Worm (Caenorhabditis elegans): ENCODE data around the gene ZC15.5.

The ZC15.5 gene

ce11 chrV:20325417-20325816 is 27.7 kb downstream of the ZC15.5 start, which contains the start of gene Y38H6A.1:
Y38H6A.1 (plus strand) TSS chrV:20325717.
- TF ChIP-seq let-526 (GFP tag; IDR thresholded peaks at IDR 0.05) (no peak), mcd-1 (GFP tag; IDR thresholded peaks at IDR 0.05) (no peak), ZK185.1 (tag; optimal IDR thresholded peaks at IDR 0.05; ENCODE audit: poor library complexity, severe bottlenecking) (no peak), Y53G8AR.9 (GFP tag; conservative IDR thresholded peaks at IDR 0.05) (no peak), C17E4.6 (GFP tag; IDR thresholded peaks at IDR 0.05) (no peak), ztf-26 (tag; optimal IDR thresholded peaks at IDR 0.05) (no peak)

DNA sequence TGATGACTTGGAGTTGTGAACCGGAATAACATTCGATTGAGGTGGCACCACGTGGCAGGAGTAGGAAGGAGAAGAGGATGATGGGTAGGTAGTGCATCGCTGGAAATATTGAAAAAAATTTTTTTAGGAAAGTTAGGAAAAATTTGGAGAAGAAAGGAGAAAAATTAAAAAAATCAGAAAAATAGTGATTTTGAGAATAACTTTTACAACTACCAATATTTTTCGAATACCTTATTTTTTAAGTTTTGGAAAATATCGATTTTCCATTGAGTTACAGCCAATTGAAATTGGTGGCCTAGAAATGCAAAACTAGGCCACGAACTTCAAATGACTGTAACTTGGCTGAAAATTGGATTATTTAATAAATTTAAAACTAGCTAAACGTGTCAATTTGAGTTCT is 37.5 kb downstream of the ZC15.5 start, which contains the start of gene Y38H6A.5:
Y38H6A.5 (minus strand) TSS at position 101 of the 400 bp plus-strand sequence.
- no peak for TF ChIP-seq snpc-3.4 (tag; optimal IDR thresholded peaks at IDR 0.05)
- TF ChIP-seq ztf-6 (GFP tag; IDR thresholded peaks at IDR 0.05) = no peak
- no peak for TF ChIP-seq mxl-1 (tag; optimal IDR thresholded peaks at IDR 0.05)
- no peak for TF ChIP-seq unc-62 (GFP tag; optimal IDR thresholded peaks at IDR 0.05)
- TF ChIP-seq dpl-1 (GFP tag; optimal IDR thresholded peaks at IDR 0.05) = no peak
- TF ChIP-seq F10E7.11 (tag; optimal IDR thresholded peaks at IDR 0.05) = no peak

- no peak for TF ChIP-seq egrh-3 (GFP tag; IDR thresholded peaks at IDR 0.05)
- no peak for TF ChIP-seq hsf-1 (GFP tag; IDR thresholded peaks at IDR 0.05)
- no peak for TF ChIP-seq lin-40 (tag; optimal IDR thresholded peaks at IDR 0.05)
- no peak for TF ChIP-seq ztf-28 (GFP tag; IDR thresholded peaks at IDR 0.05)
Measured at ce11 chrV:20338020-20338419, 40.3 kb downstream of the ZC15.5 start.

ce11 chrV:20338870-20339269 is 41.1 kb downstream of the ZC15.5 start:
- TF ChIP-seq repo-1 (tag; optimal IDR thresholded peaks at IDR 0.05) (no peak), fkh-3 (tag; optimal IDR thresholded peaks at IDR 0.05) (no peak), lsl-1 (GFP tag; optimal IDR thresholded peaks at IDR 0.05) (no peak), F23B12.7 (tag; optimal IDR thresholded peaks at IDR 0.05; ENCODE audit: insufficient read depth) (no peak), tbp1 (GFP tag; optimal IDR thresholded peaks at IDR 0.05) (no peak), zim-3 (tag; optimal IDR thresholded peaks at IDR 0.05) (no peak), ceh-27 (GFP tag; optimal IDR thresholded peaks at IDR 0.05) (no peak), lin-54 (GFP tag; optimal IDR thresholded peaks at IDR 0.05) (no peak), rec-8 (tag; optimal IDR thresholded peaks at IDR 0.05) (no peak)

DNA sequence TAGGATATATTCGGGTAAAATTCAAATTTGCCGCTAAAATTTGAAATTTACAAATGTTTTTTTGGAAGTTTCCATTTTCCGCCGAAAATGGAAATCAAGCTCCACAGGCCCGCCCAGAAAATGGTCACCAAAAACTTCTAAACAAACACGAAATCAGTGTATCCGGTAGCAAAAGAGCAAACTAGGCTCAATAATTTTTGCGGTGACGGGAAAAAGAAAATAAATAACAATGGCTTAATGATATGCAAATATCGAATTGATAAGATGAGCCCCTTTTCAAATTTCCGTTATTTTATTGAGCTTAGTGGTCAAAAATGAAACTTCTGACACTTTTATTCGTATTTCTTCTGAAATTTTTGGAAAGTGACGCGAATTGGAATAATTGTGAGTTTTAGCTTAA is 47.1 kb downstream of the ZC15.5 start, which contains the start of gene Y38H6A.3:
Y38H6A.3 (plus strand) TSS at position 301 of the 400 bp plus-strand sequence.
- TF ChIP-seq attf-3 (GFP tag; conservative IDR thresholded peaks at IDR 0.05) = no peak
- TF ChIP-seq hrde-1 (tag; optimal IDR thresholded peaks at IDR 0.05; ENCODE audit: borderline replicate concordance) = no peak
- no peak for TF ChIP-seq mes-4 (tag; optimal IDR thresholded peaks at IDR 0.05)
- TF ChIP-seq nfya-2 (GFP tag; IDR thresholded peaks at IDR 0.05) = no peak
- TF ChIP-seq repo-1 (tag; optimal IDR thresholded peaks at IDR 0.05) = no peak
- TF ChIP-seq xnd-1 (tag; optimal IDR thresholded peaks at IDR 0.05) = no peak
- TF ChIP-seq him-1 (tag; optimal IDR thresholded peaks at IDR 0.05) = no peak
- no peak for TF ChIP-seq pbrm-1 (GFP tag; IDR thresholded peaks at IDR 0.05)
- no peak for TF ChIP-seq lin-40 (tag; optimal IDR thresholded peaks at IDR 0.05)
- TF ChIP-seq rec-8 (tag; optimal IDR thresholded peaks at IDR 0.05) = no peak
- TF ChIP-seq nhr-80 (tag; optimal IDR thresholded peaks at IDR 0.05) = no peak
- no peak for TF ChIP-seq rpc-1 (optimal IDR thresholded peaks at IDR 0.05)
- TF ChIP-seq rpc-1 (tag; optimal IDR thresholded peaks at IDR 0.05) = no peak
- no peak for TF ChIP-seq ceh-58 (GFP tag; IDR thresholded peaks at IDR 0.05)
- TF ChIP-seq lin-35 (GFP tag; optimal IDR thresholded peaks at IDR 0.05) = no peak
- TF ChIP-seq nhr-120 (GFP tag; IDR thresholded peaks at IDR 0.05) = no peak
- no peak for TF ChIP-seq sdz-38 (tag; optimal IDR thresholded peaks at IDR 0.05)
- TF ChIP-seq C17E4.6 (GFP tag; IDR thresholded peaks at IDR 0.05) = no peak
- TF ChIP-seq fkh-3 (tag; optimal IDR thresholded peaks at IDR 0.05) = no peak

All from whole organism, young adult.